Worm (Caenorhabditis elegans) whole organism, early embryonic: ENCODE measurements around the gene spt-5.

Experiments
- B0310.2 ChIP-seq: sonication (generic microtip); optimal IDR thresholded peaks from 2 replicates; lab custom pipeline; 2016; ENCODE audit warnings: mild to moderate bottlenecking, missing genetic modification characterization, missing compliant biosample characterization
- F13C5.2 ChIP-seq: sonication (generic microtip); optimal IDR thresholded peaks from 2 replicates; lab custom pipeline; 2017; ENCODE audit warnings: mild to moderate bottlenecking, missing genetic modification characterization, inconsistent platforms, missing compliant biosample characterization
- aly-1 ChIP-seq: sonication (generic microtip); optimal IDR thresholded peaks from 2 replicates; lab custom pipeline; 2016; ENCODE audit warnings: missing genetic modification characterization, missing compliant biosample characterization
- ama-1 ChIP-seq: fragments of 150-350 bp; optimal IDR thresholded peaks from 2 replicates; lab custom pipeline; 2014
- ceh-13 ChIP-seq: fragments of 200-800 bp; sonication (Bioruptor generic); optimal IDR thresholded peaks from 2 replicates; lab custom pipeline; 2018; ENCODE audit warnings: mild to moderate bottlenecking, missing genetic modification characterization, missing compliant biosample characterization
- ceh-36 ChIP-seq: sonication (generic microtip); optimal IDR thresholded peaks from 2 replicates; lab custom pipeline; 2016; ENCODE audit warnings: missing genetic modification characterization, inconsistent platforms, missing compliant biosample characterization
- ets-7 ChIP-seq: sonication (generic microtip); optimal IDR thresholded peaks from 2 replicates; lab custom pipeline; 2016; ENCODE audit warnings: missing genotype, missing genetic modification characterization, missing compliant biosample characterization
- flt-1 ChIP-seq: fragments of 200-800 bp; sonication (Bioruptor generic); IDR thresholded peaks from 2 replicates; pipeline ENCODE4 v1.3.6; 2022; ENCODE audit warnings: missing genetic modification characterization, missing compliant biosample characterization
- hmbx-1 ChIP-seq: sonication (generic microtip); optimal IDR thresholded peaks from 2 replicates; lab custom pipeline; 2016; ENCODE audit warnings: mild to moderate bottlenecking, missing genetic modification characterization, missing compliant biosample characterization
- hmg-4 ChIP-seq: fragments of 200-800 bp; sonication (Bioruptor generic); optimal IDR thresholded peaks from 2 replicates; lab custom pipeline; 2018; ENCODE audit warnings: mild to moderate bottlenecking, missing genetic modification characterization, missing compliant biosample characterization
- hnd-1 ChIP-seq: sonication (generic microtip); optimal IDR thresholded peaks from 2 replicates; lab custom pipeline; 2016; ENCODE audit warnings: missing genetic modification characterization, missing compliant biosample characterization
- pes-1 ChIP-seq: fragments of 200-800 bp; sonication (Bioruptor generic); IDR thresholded peaks from 2 replicates; pipeline ENCODE4 v1.3.6; 2022; ENCODE audit warnings: missing genetic modification reagents, missing genetic modification characterization, missing compliant biosample characterization
- scrt-1 ChIP-seq: fragments of 200-800 bp; sonication (Bioruptor generic); IDR thresholded peaks from 2 replicates; pipeline ENCODE4 v1.3.6; 2022; ENCODE audit warnings: missing genetic modification characterization, missing compliant biosample characterization
- sea-1 ChIP-seq: fragments of 200-800 bp; sonication (Bioruptor generic); conservative IDR thresholded peaks from 2 replicates; pipeline ENCODE4 v1.3.6; 2022; ENCODE audit warnings: missing genetic modification characterization, missing compliant biosample characterization
- tbx-11 ChIP-seq: fragments of 200-800 bp; sonication (Bioruptor generic); IDR thresholded peaks from 2 replicates; pipeline ENCODE4 v1.3.6; 2022; ENCODE audit warnings: missing genetic modification characterization, missing compliant biosample characterization
- tbx-37 ChIP-seq: fragments of 200-800 bp; sonication (Bioruptor generic); conservative IDR thresholded peaks from 2 replicates; pipeline ENCODE4 v1.3.6; 2022; ENCODE audit warnings: missing genetic modification reagents, missing genetic modification characterization, missing compliant biosample characterization
- tra-4 ChIP-seq: sonication (generic microtip); optimal IDR thresholded peaks from 2 replicates; lab custom pipeline; 2017; ENCODE audit warnings: missing genetic modification characterization, missing compliant biosample characterization

Gene spt-5

DNA sequence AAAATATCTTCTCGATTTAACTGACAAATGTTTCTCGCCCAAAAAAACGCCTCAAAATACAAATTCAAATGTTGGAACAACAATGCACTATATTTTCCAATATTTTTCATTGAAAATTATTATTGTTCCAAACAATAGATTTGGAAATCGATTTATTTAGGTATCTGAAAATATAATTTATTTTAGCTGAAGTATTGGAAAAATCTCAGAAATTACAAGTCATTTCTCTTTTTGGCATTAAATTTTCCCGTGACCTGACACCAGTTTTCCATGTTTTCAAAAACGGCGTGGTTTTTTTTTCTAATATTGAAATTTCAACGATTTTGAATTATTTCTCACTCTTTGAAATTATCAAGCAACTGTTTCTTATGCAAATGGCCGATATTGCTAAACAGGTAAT, 38.2 kb upstream of the spt-5 start, which contains the start of gene spe-17:
TSS of gene spe-17 (plus strand) at position 301 of the 400 bp plus-strand sequence.
- TF ChIP-seq ceh-13 (GFP tag; lab: Kevin White, UChicago) = no peak

DNA sequence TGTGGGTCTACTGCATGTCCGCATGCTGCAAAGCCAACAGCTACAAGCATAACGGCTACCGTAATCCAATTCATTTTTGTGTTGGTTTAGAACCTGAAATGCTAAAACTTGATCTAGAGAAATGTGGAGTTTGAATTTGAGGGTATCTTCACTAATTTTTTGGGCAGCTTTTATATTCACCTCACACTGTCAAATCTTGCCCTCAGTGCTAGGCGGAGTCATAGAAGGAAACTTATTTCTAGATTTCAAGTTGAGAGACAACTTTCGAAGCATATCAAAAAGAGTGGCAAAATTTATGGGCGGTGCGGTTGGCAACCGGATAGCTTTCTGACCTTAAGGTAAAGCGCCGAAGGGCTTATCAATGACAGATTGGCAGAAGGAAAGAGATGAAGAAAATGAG, 35.7 kb upstream of the spt-5 start, which contains the start of gene lips-6:
TSS of gene lips-6 (minus strand) at position 101 of the 400 bp plus-strand sequence.
- TF ChIP-seq tbx-37 (GFP tag; lab: Robert Waterston, UW) (no peak), tra-4 (tag; lab: Kevin White, UChicago) (no peak), hmbx-1 (tag; lab: Kevin White, UChicago) (no peak), F13C5.2 (tag; lab: Kevin White, UChicago) (no peak), tbx-11 (GFP tag; lab: Robert Waterston, UW) (no peak), hmg-4 (GFP tag; lab: Kevin White, UChicago) (no peak), hnd-1 (tag; lab: Kevin White, UChicago) (no peak), sea-1 (GFP tag; lab: Robert Waterston, UW) (no peak), ceh-13 (GFP tag; lab: Kevin White, UChicago) (no peak), pes-1 (GFP tag; lab: Robert Waterston, UW) (no peak), flt-1 (GFP tag; lab: Robert Waterston, UW) (no peak), ceh-36 (no peak), B0310.2 (tag; lab: Kevin White, UChicago) (no peak), aly-1 (tag; lab: Kevin White, UChicago) (no peak), ets-7 (tag; lab: Kevin White, UChicago) (no peak), scrt-1 (GFP tag; lab: Robert Waterston, UW) (no peak), ama-1 (lab: Kevin White, UChicago) (no peak)

DNA sequence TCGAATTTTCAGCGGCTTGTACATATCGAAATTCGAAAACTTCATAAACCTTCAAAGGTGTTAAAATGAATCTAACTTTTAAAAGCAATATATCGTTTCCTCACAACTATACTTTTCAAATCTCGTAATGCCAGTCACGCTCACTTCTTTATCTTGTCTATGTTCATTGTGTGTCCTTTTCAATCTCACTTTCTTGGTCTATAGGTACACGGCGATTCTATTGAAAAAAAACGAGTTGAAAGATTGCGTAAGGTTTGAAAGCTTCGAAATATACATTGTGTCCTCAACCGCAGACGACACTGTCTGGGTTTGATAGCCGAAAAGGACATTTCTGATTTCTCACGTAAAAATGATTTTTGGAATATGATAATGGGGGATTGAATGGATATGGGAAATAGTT, 32.4 kb upstream of the spt-5 start:
- TF ChIP-seq tra-4 (tag; lab: Kevin White, UChicago) (no peak), hmbx-1 (tag; lab: Kevin White, UChicago) (no peak), ceh-13 (GFP tag; lab: Kevin White, UChicago) (no peak), ama-1 (lab: Kevin White, UChicago) (no peak), scrt-1 (GFP tag; lab: Robert Waterston, UW) (no peak), tbx-37 (GFP tag; lab: Robert Waterston, UW) (no peak), tbx-11 (GFP tag; lab: Robert Waterston, UW) (no peak), aly-1 (tag; lab: Kevin White, UChicago) (no peak), pes-1 (GFP tag; lab: Robert Waterston, UW) (no peak), hmg-4 (GFP tag; lab: Kevin White, UChicago) (no peak), ceh-36 (no peak), hnd-1 (tag; lab: Kevin White, UChicago) (no peak), sea-1 (GFP tag; lab: Robert Waterston, UW) (no peak), B0310.2 (tag; lab: Kevin White, UChicago) (no peak), ets-7 (tag; lab: Kevin White, UChicago) (no peak), F13C5.2 (tag; lab: Kevin White, UChicago) (no peak), flt-1 (GFP tag; lab: Robert Waterston, UW) (no peak)

DNA sequence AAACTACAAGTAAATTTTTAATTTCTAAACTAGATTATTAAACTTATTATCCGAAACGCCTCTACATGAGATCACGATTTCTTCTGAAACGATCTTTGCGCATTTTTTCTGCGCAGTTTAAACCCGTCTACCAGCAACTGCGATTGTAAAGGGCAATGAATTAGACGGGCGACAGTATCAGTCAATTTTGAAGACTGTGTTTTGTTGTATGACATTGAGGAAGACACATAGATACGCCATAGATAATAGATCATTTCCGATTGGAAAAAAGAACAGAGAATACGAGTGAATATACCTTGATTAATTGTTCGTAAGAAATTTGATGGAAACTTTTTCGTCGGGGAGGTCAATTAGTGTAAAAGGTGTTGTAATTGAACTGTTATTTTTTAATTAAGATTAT, 29.9 kb upstream of the spt-5 start:
- TF ChIP-seq hmbx-1 (tag; lab: Kevin White, UChicago) (no peak), pes-1 (GFP tag; lab: Robert Waterston, UW) (no peak), tbx-37 (GFP tag; lab: Robert Waterston, UW) (no peak), ceh-13 (GFP tag; lab: Kevin White, UChicago) (no peak), hnd-1 (tag; lab: Kevin White, UChicago) (no peak), B0310.2 (tag; lab: Kevin White, UChicago) (no peak), ceh-36 (no peak), ets-7 (tag; lab: Kevin White, UChicago) (no peak), tbx-11 (GFP tag; lab: Robert Waterston, UW) (no peak), F13C5.2 (tag; lab: Kevin White, UChicago) (no peak), sea-1 (GFP tag; lab: Robert Waterston, UW) (no peak), hmg-4 (GFP tag; lab: Kevin White, UChicago) (no peak), aly-1 (tag; lab: Kevin White, UChicago) (no peak), flt-1 (GFP tag; lab: Robert Waterston, UW) (no peak), scrt-1 (GFP tag; lab: Robert Waterston, UW) (no peak), tra-4 (tag; lab: Kevin White, UChicago) (no peak), ama-1 (lab: Kevin White, UChicago) (no peak)

DNA sequence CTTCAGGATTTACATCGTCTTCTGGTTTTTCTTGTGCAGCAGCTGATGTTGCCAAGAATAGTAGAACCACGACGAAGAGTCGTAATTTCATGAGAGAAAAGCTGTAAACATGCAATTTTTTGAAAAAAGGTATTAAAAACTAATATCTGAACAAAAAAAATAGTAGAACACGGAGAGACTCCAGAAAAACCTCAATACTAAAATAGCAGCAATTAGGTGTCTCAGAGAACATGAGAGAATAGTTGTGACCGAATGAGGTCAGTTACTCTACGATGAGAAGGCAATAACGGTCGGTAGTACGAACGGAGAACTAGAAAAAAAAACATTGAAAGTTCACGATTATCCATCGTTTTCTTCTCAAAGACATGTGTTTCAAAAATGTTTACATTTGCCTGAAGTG, 22.2 kb upstream of the spt-5 start, which contains the start of gene tgn-38:
TSS of gene tgn-38 (minus strand) at position 101 of the 400 bp plus-strand sequence.
- TF ChIP-seq ceh-13 (GFP tag; lab: Kevin White, UChicago) (no peak), scrt-1 (GFP tag; lab: Robert Waterston, UW) (no peak), aly-1 (tag; lab: Kevin White, UChicago) (no peak), ceh-36 (no peak), hmbx-1 (tag; lab: Kevin White, UChicago) (no peak), tbx-37 (GFP tag; lab: Robert Waterston, UW) (no peak), hmg-4 (GFP tag; lab: Kevin White, UChicago) (no peak), flt-1 (GFP tag; lab: Robert Waterston, UW) (no peak), tra-4 (tag; lab: Kevin White, UChicago) (no peak), F13C5.2 (tag; lab: Kevin White, UChicago) (no peak), pes-1 (GFP tag; lab: Robert Waterston, UW) (no peak), hnd-1 (tag; lab: Kevin White, UChicago) (no peak), tbx-11 (GFP tag; lab: Robert Waterston, UW) (no peak), ets-7 (tag; lab: Kevin White, UChicago) (no peak), sea-1 (GFP tag; lab: Robert Waterston, UW) (no peak)

DNA sequence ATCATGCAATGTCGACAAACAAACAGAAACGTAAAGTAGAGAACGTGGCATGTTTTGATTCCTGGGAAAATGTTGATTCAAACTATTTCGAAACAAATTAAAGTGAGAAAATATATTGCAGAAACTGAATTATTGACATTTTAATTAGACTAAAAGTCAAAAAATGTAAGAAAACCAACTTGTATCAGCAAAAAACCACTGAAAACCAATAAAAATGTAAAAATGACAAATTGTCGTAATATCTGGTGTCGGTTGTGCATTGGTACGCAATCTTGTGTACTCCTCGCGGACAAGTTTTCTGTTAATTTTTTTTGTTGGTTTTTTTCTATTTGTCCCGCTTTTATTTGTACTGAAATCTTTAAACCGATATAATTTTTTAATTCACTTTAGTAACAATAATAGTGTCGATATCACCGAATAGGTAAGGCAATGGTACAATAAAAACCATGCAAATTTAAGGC, 21.5 kb upstream of the spt-5 start, which contains the start of gene T12G3.11:
TSS of gene T12G3.11 (minus strand) at position 51 of the 461 bp plus-strand sequence.
- no peak for TF ChIP-seq aly-1 (tag; lab: Kevin White, UChicago)
- TF ChIP-seq tra-4 (tag; lab: Kevin White, UChicago) = no peak
- no peak for TF ChIP-seq sea-1 (GFP tag; lab: Robert Waterston, UW)
- no peak for TF ChIP-seq F13C5.2 (tag; lab: Kevin White, UChicago)
- TF ChIP-seq tbx-37 (GFP tag; lab: Robert Waterston, UW) = no peak
- no peak for TF ChIP-seq hnd-1 (tag; lab: Kevin White, UChicago)
